Worm (Caenorhabditis elegans) whole organism, L3 larva: Measurements from ENCODE around the gene Y110A2AL.2.

Source experiments
- lsy-12 ChIP-seq: sonication (generic microtip); optimal IDR thresholded peaks from 2 replicates; lab custom pipeline; 2016; ENCODE audit warnings: mild to moderate bottlenecking, missing genetic modification characterization, missing compliant biosample characterization
- nhr-23 ChIP-seq: fragments of 150-350 bp; optimal IDR thresholded peaks from 2 replicates; lab custom pipeline; 2014; ENCODE audit warnings: missing biosample characterization, missing genetic modification reagents, missing genetic modification characterization
- unc-62 ChIP-seq: fragments of 150-350 bp; sonication (generic microtip); optimal IDR thresholded peaks from 4 replicates; lab custom pipeline; 2014; ENCODE audit warnings: missing biosample characterization, missing genetic modification reagents, missing genetic modification characterization

ce11 chrII:2871816-2872215 is 4.0 kb downstream of the Y110A2AL.2 start, which contains the start of gene Y110A2AL.10:
- TF ChIP-seq unc-62 (no peak), lsy-12 (tag; lab: Kevin White, UChicago) (no peak), nhr-23 (tag; lab: Kevin White, UChicago) (no peak)
